Worm (Caenorhabditis elegans) whole organism, L3 larva: ENCODE data around the gene C13C4.7.

Experiments used
- egl-27 ChIP-seq: sonication (generic microtip); optimal IDR thresholded peaks from 4 replicates; lab custom pipeline; 2017; ENCODE audit warnings: missing biosample characterization, missing genetic modification reagents, missing genetic modification characterization
- jun-1 ChIP-seq: fragments of 150-350 bp; optimal IDR thresholded peaks from 2 replicates; lab custom pipeline; 2014; ENCODE audit warnings: missing biosample characterization, missing genetic modification reagents, missing genetic modification characterization
- nfya-1 ChIP-seq: sonication (generic microtip); optimal IDR thresholded peaks from 2 replicates; lab custom pipeline; 2017; ENCODE audit warnings: missing genetic modification characterization, mild to moderate bottlenecking, missing compliant biosample characterization, antibody characterized with exemption, moderate library complexity; ENCODE audit not compliant: insufficient read depth
- nhr-11 ChIP-seq: fragments of 150-350 bp; optimal IDR thresholded peaks from 2 replicates; lab custom pipeline; 2014; ENCODE audit warnings: missing biosample characterization, missing genetic modification characterization
- nhr-76 ChIP-seq: fragments of 150-350 bp; sonication (generic microtip); optimal IDR thresholded peaks from 5 replicates; lab custom pipeline; 2014; ENCODE audit warnings: missing biosample characterization, missing genetic modification characterization
- skn-1 ChIP-seq: fragments of 150-350 bp; optimal IDR thresholded peaks from 2 replicates; lab custom pipeline; 2014; ENCODE audit warnings: missing biosample characterization, missing genetic modification characterization
- ztf-4 ChIP-seq: fragments of 150-350 bp; optimal IDR thresholded peaks from 2 replicates; lab custom pipeline; 2014; ENCODE audit warnings: missing biosample characterization, missing genetic modification characterization

DNA sequence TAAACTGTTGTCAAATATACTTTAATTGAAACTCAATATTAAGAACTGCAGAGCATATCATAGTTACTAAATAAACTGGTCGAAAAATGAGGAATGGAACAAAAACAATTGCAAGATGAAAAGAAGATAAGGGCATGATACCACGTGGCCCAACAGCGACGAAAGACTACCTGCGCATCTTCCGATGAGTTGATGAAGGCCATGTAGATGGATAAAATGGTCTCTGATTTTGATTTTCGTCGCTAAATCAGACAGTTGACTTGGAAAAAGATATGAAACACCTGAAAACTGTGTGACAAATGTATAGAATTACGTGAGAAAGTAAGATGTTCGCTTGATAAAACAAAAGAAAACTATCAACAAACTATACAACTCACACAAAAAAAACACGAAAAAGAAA is 48.8 kb downstream of the C13C4.7 start:
- TF ChIP-seq nhr-11 (tag; lab: Kevin White, UChicago) (no peak), nfya-1 (tag; lab: Kevin White, UChicago) (no peak), nhr-76 (no peak), jun-1 (tag; lab: Kevin White, UChicago) (no peak), skn-1 (tag; lab: Kevin White, UChicago) (no peak), ztf-4 (tag; lab: Kevin White, UChicago) (no peak), egl-27 (tag; lab: Kevin White, UChicago) (no peak)
